Fruit fly (Drosophila melanogaster) whole organism, wandering third instar larva: ENCODE data around the gene BomBc3.

ENCODE experiments used
- Abd-B ChIP-seq: fragments of >200 bp; optimal IDR thresholded peaks from 2 replicates; lab custom pipeline; 2017; ENCODE audit warnings: missing biosample characterization, missing genetic modification characterization
- CG32264 ChIP-seq: fragments of 200-800 bp; sonication (Bioruptor generic); optimal IDR thresholded peaks from 2 replicates; lab custom pipeline; 2016; ENCODE audit warnings: missing biosample characterization, missing genetic modification characterization
- CrebA ChIP-seq: fragments of 200-800 bp; sonication (Bioruptor generic); optimal IDR thresholded peaks from 2 replicates; lab custom pipeline; 2016; ENCODE audit warnings: missing biosample characterization, mild to moderate bottlenecking, missing genetic modification characterization, borderline replicate concordance
- Dfd ChIP-seq: fragments of >200 bp; optimal IDR thresholded peaks from 2 replicates; lab custom pipeline; 2017; ENCODE audit warnings: missing biosample characterization, missing genetic modification characterization
- Dif ChIP-seq: fragments of 200-275, 200-300 bp; sonication (Bioruptor generic); optimal IDR thresholded peaks from 2 replicates; lab custom pipeline; 2018; ENCODE audit warnings: missing biosample characterization, missing genetic modification characterization; ENCODE audit not compliant: partially characterized antibody
- GATAd ChIP-seq: sonication (Bioruptor generic); optimal IDR thresholded peaks from 2 replicates; lab custom pipeline; 2016; ENCODE audit warnings: missing biosample characterization, missing genetic modification characterization
- Hnf4 ChIP-seq: fragments of 200-800 bp; sonication (Bioruptor generic); optimal IDR thresholded peaks from 2 replicates; lab custom pipeline; 2016; ENCODE audit warnings: missing biosample characterization, mild to moderate bottlenecking, missing genetic modification characterization
- Hr78 ChIP-seq: fragments of >200 bp; optimal IDR thresholded peaks from 2 replicates; lab custom pipeline; 2017; ENCODE audit warnings: missing biosample characterization, missing genetic modification characterization
- Hr83 ChIP-seq: fragments of 200-300 bp; sonication (Bioruptor generic); optimal IDR thresholded peaks from 2 replicates; lab custom pipeline; 2016; ENCODE audit warnings: missing biosample characterization, mild to moderate bottlenecking, missing genetic modification characterization, moderate library complexity; ENCODE audit not compliant: poor library complexity, severe bottlenecking
- Jra ChIP-seq: sonication (Bioruptor generic); optimal IDR thresholded peaks from 2 replicates; lab custom pipeline; 2016; ENCODE audit warnings: missing biosample characterization, missing genetic modification characterization
- Mio ChIP-seq: sonication (Bioruptor generic); optimal IDR thresholded peaks from 2 replicates; lab custom pipeline; 2016; ENCODE audit warnings: missing biosample characterization, missing genetic modification characterization
- OdsH ChIP-seq: fragments of 200-800 bp; sonication (Bioruptor generic); optimal IDR thresholded peaks from 2 replicates; lab custom pipeline; 2016; ENCODE audit warnings: missing biosample characterization, mild to moderate bottlenecking, missing genetic modification characterization
- Rel ChIP-seq, 2 experiments: fragments of 200-800 bp; sonication (Bioruptor generic) in 1 of 2; optimal IDR thresholded peaks; 2 replicates in 1 of 2; 3 replicates in 1 of 2; lab custom pipeline; 2016 to 2019; ENCODE audit warnings: mild to moderate bottlenecking in 2 of 2, missing biosample characterization in 2 of 2, missing genetic modification characterization in 2 of 2, moderate library complexity in 1 of 2
- Sp1 ChIP-seq: fragments of 200-800 bp; sonication (Bioruptor generic); optimal IDR thresholded peaks from 3 replicates; lab custom pipeline; 2019; ENCODE audit warnings: missing biosample characterization, mild to moderate bottlenecking, missing genetic modification characterization, moderate library complexity
- Vsx2 ChIP-seq: fragments of 200-300, 225-300 bp; sonication (Bioruptor generic); optimal IDR thresholded peaks from 2 replicates; lab custom pipeline; 2018; ENCODE audit warnings: missing biosample characterization, missing genetic modification characterization; ENCODE audit not compliant: partially characterized antibody
- br ChIP-seq: fragments of 200-800 bp; sonication (Bioruptor generic); optimal IDR thresholded peaks from 2 replicates; lab custom pipeline; 2016; ENCODE audit warnings: missing biosample characterization, missing genetic modification characterization
- brk ChIP-seq: fragments of 200-800 bp; sonication (Bioruptor generic); optimal IDR thresholded peaks from 2 replicates; lab custom pipeline; 2016; ENCODE audit warnings: missing biosample characterization, mild to moderate bottlenecking, missing genetic modification characterization
- dl ChIP-seq, 2 experiments: fragments of 175-275, 200-275 bp in 1 of 2; fragments of 200-275 bp in 1 of 2; sonication (Bioruptor generic); optimal IDR thresholded peaks; lab custom pipeline; 2018; ENCODE audit warnings: mild to moderate bottlenecking in 2 of 2, missing biosample characterization in 2 of 2, missing genetic modification characterization in 2 of 2, moderate library complexity in 2 of 2; ENCODE audit not compliant: partially characterized antibody in 2 of 2, insufficient read depth in 1 of 2
- dmrt93B ChIP-seq: fragments of 200-800 bp; sonication (Bioruptor generic); optimal IDR thresholded peaks from 2 replicates; lab custom pipeline; 2018; ENCODE audit warnings: missing biosample characterization, mild to moderate bottlenecking, missing genetic modification characterization
- dsf ChIP-seq: sonication (Bioruptor generic); optimal IDR thresholded peaks from 2 replicates; lab custom pipeline; 2016; ENCODE audit warnings: missing biosample characterization, missing genetic modification characterization, borderline replicate concordance
- ey ChIP-seq: fragments of 200-800 bp; sonication (Bioruptor generic); optimal IDR thresholded peaks from 2 replicates; lab custom pipeline; 2016; ENCODE audit warnings: missing biosample characterization, missing genetic modification characterization
- foxo ChIP-seq, 2 experiments: fragments of 200-800 bp; sonication (Bioruptor generic); optimal IDR thresholded peaks; 2 replicates in 1 of 2; 3 replicates in 1 of 2; lab custom pipeline; 2016 to 2017; ENCODE audit warnings: missing biosample characterization in 2 of 2, missing genetic modification characterization in 2 of 2
- fru ChIP-seq: fragments of 200-800 bp; sonication (Bioruptor generic); optimal IDR thresholded peaks from 3 replicates; lab custom pipeline; 2016; ENCODE audit warnings: missing biosample characterization, mild to moderate bottlenecking, missing genetic modification characterization
- h ChIP-seq: fragments of 200-800 bp; sonication (Bioruptor generic); optimal IDR thresholded peaks from 3 replicates; lab custom pipeline; 2016; ENCODE audit warnings: missing biosample characterization, mild to moderate bottlenecking, missing genetic modification characterization
- jim ChIP-seq: fragments of 175-275, 200-325 bp; sonication (Bioruptor generic); optimal IDR thresholded peaks from 2 replicates; lab custom pipeline; 2016; ENCODE audit warnings: missing biosample characterization, mild to moderate bottlenecking, missing genetic modification characterization
- pan ChIP-seq: fragments of >200 bp; optimal IDR thresholded peaks from 2 replicates; lab custom pipeline; 2017
- psq ChIP-seq: fragments of 200-800 bp; sonication (Bioruptor generic); optimal IDR thresholded peaks from 3 replicates; lab custom pipeline; 2017; ENCODE audit warnings: missing biosample characterization, mild to moderate bottlenecking, missing genetic modification characterization, moderate library complexity
- rgr ChIP-seq: fragments of 200-800 bp; sonication (Bioruptor generic); optimal IDR thresholded peaks from 3 replicates; lab custom pipeline; 2016; ENCODE audit warnings: missing biosample characterization, mild to moderate bottlenecking, missing genetic modification characterization
- sage ChIP-seq: fragments of 200-800 bp; sonication (Bioruptor generic); optimal IDR thresholded peaks from 2 replicates; lab custom pipeline; 2016; ENCODE audit warnings: missing biosample characterization, mild to moderate bottlenecking, missing genetic modification characterization
- sv ChIP-seq: fragments of 200-800 bp; sonication (Bioruptor generic); optimal IDR thresholded peaks from 3 replicates; lab custom pipeline; 2016; ENCODE audit warnings: missing biosample characterization, missing genetic modification characterization
- tai ChIP-seq: sonication (Bioruptor generic); optimal IDR thresholded peaks from 2 replicates; lab custom pipeline; 2016; ENCODE audit warnings: missing biosample characterization, missing genetic modification characterization
- usp ChIP-seq: fragments of >200 bp; optimal IDR thresholded peaks from 2 replicates; lab custom pipeline; 2017; ENCODE audit warnings: missing biosample characterization, missing genetic modification characterization
- woc ChIP-seq: sonication (Bioruptor generic); optimal IDR thresholded peaks from 2 replicates; lab custom pipeline; 2016; ENCODE audit warnings: missing biosample characterization, mild to moderate bottlenecking, missing genetic modification characterization

Gene BomBc3

dm6 chr3R:22042283-22042875 is 44.5 kb upstream of the BomBc3 start:
- no peak for TF ChIP-seq ey (GFP tag; lab: Kevin White, UChicago)
- TF ChIP-seq woc (GFP tag; lab: Kevin White, UChicago), result no peak
- peak; percentile 82 for TF ChIP-seq psq (GFP tag; lab: Kevin White, UChicago)
- TF ChIP-seq Mio (GFP tag; lab: Kevin White, UChicago), result no peak
- TF ChIP-seq Dif (GFP tag; lab: Kevin White, UChicago), result peak; percentile 74
- TF ChIP-seq fru (GFP tag; lab: Kevin White, UChicago), result no peak
- no peak for TF ChIP-seq dmrt93B (GFP tag; lab: Kevin White, UChicago)
- no peak for TF ChIP-seq rgr
- TF ChIP-seq sage (GFP tag; lab: Kevin White, UChicago), result peak; percentile 52
- TF ChIP-seq dl (GFP tag; optimal IDR thresholded peaks at IDR 0.05; lab: Kevin White, UChicago; ENCODE audit: insufficient read depth in 1 of 2, partially characterized antibody in 2 of 2), result peak; percentile 75 to 76
- no peak for TF ChIP-seq dsf (GFP tag; lab: Kevin White, UChicago)
- TF ChIP-seq CrebA (GFP tag; lab: Kevin White, UChicago), result no peak
- no peak for TF ChIP-seq Abd-B (GFP tag; lab: Kevin White, UChicago)
- no peak for TF ChIP-seq Hr83 (GFP tag; lab: Kevin White, UChicago)
- no peak for TF ChIP-seq pan

dm6 chr3R:22042982-22043381 is 43.9 kb upstream of the BomBc3 start:
- TF ChIP-seq OdsH (GFP tag; lab: Kevin White, UChicago) (no peak), Abd-B (GFP tag; lab: Kevin White, UChicago) (no peak), Mio (GFP tag; lab: Kevin White, UChicago) (no peak), dl (GFP tag; optimal IDR thresholded peaks at IDR 0.05; lab: Kevin White, UChicago; ENCODE audit: insufficient read depth in 1 of 2, partially characterized antibody in 2 of 2) (no peak), Vsx2 (GFP tag; lab: Kevin White, UChicago) (no peak), CG32264 (GFP tag; lab: Kevin White, UChicago) (no peak), br (GFP tag; lab: Kevin White, UChicago) (no peak), ey (GFP tag; lab: Kevin White, UChicago) (no peak), psq (GFP tag; lab: Kevin White, UChicago) (no peak), Dfd (GFP tag; lab: Kevin White, UChicago) (no peak), dsf (GFP tag; lab: Kevin White, UChicago) (no peak), Hr78 (no peak), GATAd (GFP tag; lab: Kevin White, UChicago) (no peak), Rel (GFP tag; optimal IDR thresholded peaks at IDR 0.05; lab: Kevin White, UChicago) (no peak), Rel (tag; optimal IDR thresholded peaks at IDR 0.05; lab: Kevin White, UChicago) (no peak), Dif (GFP tag; lab: Kevin White, UChicago) (no peak), Sp1 (GFP tag; lab: Kevin White, UChicago) (no peak), brk (GFP tag; lab: Kevin White, UChicago) (no peak), fru (GFP tag; lab: Kevin White, UChicago) (no peak), sage (GFP tag; lab: Kevin White, UChicago) (no peak)
- TF ChIP-seq, all 38 proteins: peak for 0

DNA sequence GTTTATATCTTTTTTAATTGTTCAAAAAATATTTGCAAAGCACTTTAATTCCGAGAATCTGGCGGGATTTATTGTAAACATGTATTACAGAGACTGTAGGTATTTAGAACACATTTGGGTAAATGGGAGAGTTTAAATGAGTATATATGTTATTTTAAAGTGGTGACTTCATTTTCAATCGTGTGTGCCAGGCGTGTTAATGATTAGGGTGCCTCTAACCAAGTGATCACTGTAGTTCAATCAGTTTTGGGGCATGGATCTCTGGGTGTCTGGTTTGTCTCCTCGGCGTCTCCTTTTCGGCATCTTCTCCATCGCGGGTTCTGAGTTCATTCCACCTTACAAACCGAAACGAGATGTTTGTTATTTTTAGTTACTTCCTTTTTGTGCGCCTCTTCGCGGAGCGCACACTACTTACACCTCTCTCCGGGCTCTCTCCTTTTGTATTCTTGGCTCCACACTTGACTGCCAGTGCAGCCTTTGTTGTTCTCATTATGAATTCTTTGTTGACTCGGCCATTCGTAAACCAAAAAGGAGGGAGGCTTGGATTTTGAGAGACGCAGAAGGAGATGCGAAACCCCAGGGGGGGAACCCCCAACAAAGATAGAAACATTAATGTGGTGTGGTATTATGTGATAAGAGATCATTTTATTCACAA is 43.0 kb upstream of the BomBc3 start:
- peak; percentile 3 for TF ChIP-seq br (GFP tag; lab: Kevin White, UChicago)
- peak; percentile 99 for TF ChIP-seq psq (GFP tag; lab: Kevin White, UChicago)
- TF ChIP-seq Rel (GFP tag; optimal IDR thresholded peaks at IDR 0.05; lab: Kevin White, UChicago), result peak; percentile 1
- peak; percentile 96 for TF ChIP-seq Rel (tag; optimal IDR thresholded peaks at IDR 0.05; lab: Kevin White, UChicago)
- TF ChIP-seq sv (GFP tag; lab: Kevin White, UChicago), result no peak
- TF ChIP-seq Dif (GFP tag; lab: Kevin White, UChicago), result peak; percentile 56
- TF ChIP-seq Hr83 (GFP tag; lab: Kevin White, UChicago), result peak; percentile 31
- peak; percentile 59 for TF ChIP-seq Jra (GFP tag; lab: Kevin White, UChicago)
- peak; percentile 21 for TF ChIP-seq rgr
- no peak for TF ChIP-seq OdsH (GFP tag; lab: Kevin White, UChicago)
- TF ChIP-seq ey (GFP tag; lab: Kevin White, UChicago), result no peak
- TF ChIP-seq dl (GFP tag; optimal IDR thresholded peaks at IDR 0.05; lab: Kevin White, UChicago; ENCODE audit: insufficient read depth in 1 of 2, partially characterized antibody in 2 of 2), result peak; percentile 51 to 57
- TF ChIP-seq usp (GFP tag; lab: Kevin White, UChicago), result no peak
- peak; percentile 15 for TF ChIP-seq woc (GFP tag; lab: Kevin White, UChicago)
- peak; percentile 66 for TF ChIP-seq tai (GFP tag; lab: Kevin White, UChicago)
- peak; percentile 41 for TF ChIP-seq Hnf4 (GFP tag; lab: Kevin White, UChicago)
- TF ChIP-seq h (GFP tag; lab: Kevin White, UChicago), result peak; percentile 43
- no peak for TF ChIP-seq Abd-B (GFP tag; lab: Kevin White, UChicago)
- TF ChIP-seq foxo (GFP tag; optimal IDR thresholded peaks at IDR 0.05; lab: Kevin White, UChicago), result peak in 1 of 2 experiments; percentile 10
- TF ChIP-seq jim, result peak; percentile 83
- peak; percentile 61 for TF ChIP-seq sage (GFP tag; lab: Kevin White, UChicago)
- TF ChIP-seq fru (GFP tag; lab: Kevin White, UChicago), result peak; percentile 71
- TF ChIP-seq dsf (GFP tag; lab: Kevin White, UChicago), result no peak
